Worm (Caenorhabditis elegans) whole organism, young adult: ENCODE results near the gene C05D12.7.
A peak's percentile ranks its signal among the peaks of the same experiment; 100 is the strongest.

Source experiments
- D2030.7 ChIP-seq: fragments of 200-800 bp; sonication (Bioruptor generic); IDR thresholded peaks from 2 replicates; pipeline ENCODE4 v1.3.6; 2022; ENCODE audit warnings: missing genetic modification reagents, missing genetic modification characterization, missing compliant biosample characterization
- F23B12.7 ChIP-seq: sonication (generic microtip); optimal IDR thresholded peaks from 2 replicates; lab custom pipeline; 2017; ENCODE audit warnings: missing genetic modification characterization, mild to moderate bottlenecking, missing compliant biosample characterization, antibody characterized with exemption, moderate library complexity; ENCODE audit not compliant: insufficient read depth
- F39B2.1 ChIP-seq: fragments of 200-800 bp; sonication (Bioruptor generic); IDR thresholded peaks from 2 replicates; pipeline ENCODE4 v1.3.6; 2022; ENCODE audit warnings: missing genetic modification reagents, missing genetic modification characterization, missing compliant biosample characterization
- F55B11.4 ChIP-seq: sonication (generic microtip); optimal IDR thresholded peaks from 2 replicates; lab custom pipeline; 2016; ENCODE audit warnings: missing compliant biosample characterization, missing genetic modification characterization, borderline replicate concordance; ENCODE audit not compliant: insufficient read depth
- Y56A3A.18 ChIP-seq: fragments of 200-800 bp; sonication (Bioruptor generic); IDR thresholded peaks from 2 replicates; pipeline ENCODE4 v1.3.6; 2022; ENCODE audit warnings: missing genetic modification reagents, missing genetic modification characterization, missing compliant biosample characterization
- ama-1 ChIP-seq, 3 experiments: fragments of 150-350 bp in 1 of 3; sonication (generic microtip) in 2 of 3; optimal IDR thresholded peaks; 2 replicates each; lab custom pipeline; 2014 to 2018; ENCODE audit warnings: missing biosample characterization in 2 of 3, missing genetic modification characterization in 2 of 3, missing genetic modification reagents in 2 of 3
- aptf-2 ChIP-seq: fragments of 200-800 bp; sonication (Bioruptor generic); conservative IDR thresholded peaks from 2 replicates; pipeline ENCODE4 v1.3.6; 2022; ENCODE audit warnings: missing genetic modification reagents, missing genetic modification characterization, missing compliant biosample characterization
- athp-1 ChIP-seq: sonication (generic microtip); optimal IDR thresholded peaks from 2 replicates; lab custom pipeline; 2017; ENCODE audit warnings: mild to moderate bottlenecking, missing genetic modification characterization, missing compliant biosample characterization
- ccch-3 ChIP-seq: fragments of 200-800 bp; sonication (Bioruptor generic); optimal IDR thresholded peaks from 2 replicates; lab custom pipeline; 2018; ENCODE audit warnings: mild to moderate bottlenecking, missing genetic modification characterization, missing compliant biosample characterization
- cebp-2 ChIP-seq: fragments of 200-800 bp; sonication (Bioruptor generic); IDR thresholded peaks from 2 replicates; pipeline ENCODE4 v1.3.6; 2022; ENCODE audit warnings: missing genetic modification characterization, missing compliant biosample characterization
- ceh-100 ChIP-seq: fragments of 200-800 bp; sonication (Bioruptor generic); IDR thresholded peaks from 2 replicates; pipeline ENCODE4 v1.3.6; 2022; ENCODE audit warnings: missing genetic modification reagents, missing genetic modification characterization, missing compliant biosample characterization
- ceh-27 ChIP-seq: fragments of 200-800 bp; sonication (Bioruptor generic); optimal IDR thresholded peaks from 2 replicates; lab custom pipeline; 2018; ENCODE audit warnings: mild to moderate bottlenecking, missing genetic modification characterization, moderate library complexity, missing compliant biosample characterization
- chd-7 ChIP-seq: sonication (generic microtip); optimal IDR thresholded peaks from 2 replicates; lab custom pipeline; 2016; ENCODE audit warnings: mild to moderate bottlenecking, missing genetic modification characterization, moderate library complexity, missing compliant biosample characterization
- die-1 ChIP-seq: sonication (generic microtip); optimal IDR thresholded peaks from 2 replicates; lab custom pipeline; 2016; ENCODE audit warnings: missing genotype, mild to moderate bottlenecking, missing genetic modification characterization, missing compliant biosample characterization
- egrh-3 ChIP-seq: fragments of 200-800 bp; sonication (Bioruptor generic); IDR thresholded peaks from 2 replicates; pipeline ENCODE4 v1.3.6; 2022; ENCODE audit warnings: missing genetic modification reagents, missing genetic modification characterization, missing compliant biosample characterization
- ekl-4 ChIP-seq: fragments of 200-800 bp; sonication (Bioruptor generic); IDR thresholded peaks from 2 replicates; pipeline ENCODE4 v1.3.6; 2022; ENCODE audit warnings: missing genetic modification reagents, missing genetic modification characterization, missing compliant biosample characterization
- fkh-3 ChIP-seq: sonication (generic microtip); optimal IDR thresholded peaks from 2 replicates; lab custom pipeline; 2016; ENCODE audit warnings: mild to moderate bottlenecking, missing genetic modification characterization, missing compliant biosample characterization
- let-607 ChIP-seq, 2 experiments: fragments of 200-800 bp in 1 of 2; sonication (Bioruptor generic) in 1 of 2; sonication (generic microtip) in 1 of 2; optimal IDR thresholded peaks; 2 replicates each; lab custom pipeline; 2016 to 2018; ENCODE audit warnings: mild to moderate bottlenecking in 2 of 2, missing compliant biosample characterization in 2 of 2, missing genetic modification characterization in 2 of 2, moderate library complexity in 2 of 2, missing genotype in 1 of 2
- lin-35 ChIP-seq, 3 experiments: fragments of 150-350 bp in 2 of 3; sonication (generic microtip) in 1 of 3; optimal IDR thresholded peaks; 2 replicates each; lab custom pipeline; 2014 to 2018; ENCODE audit warnings: missing biosample characterization in 3 of 3, missing genetic modification characterization in 3 of 3, missing genetic modification reagents in 3 of 3
- lin-40 ChIP-seq: sonication (generic microtip); optimal IDR thresholded peaks from 2 replicates; lab custom pipeline; 2016; ENCODE audit warnings: missing genetic modification characterization, mild to moderate bottlenecking, missing compliant biosample characterization, missing genotype, missing genetic modification reagents
- lsy-27 ChIP-seq: sonication (generic microtip); optimal IDR thresholded peaks from 2 replicates; lab custom pipeline; 2017; ENCODE audit warnings: missing genetic modification characterization, mild to moderate bottlenecking, missing compliant biosample characterization, antibody characterized with exemption, missing genotype, borderline replicate concordance; ENCODE audit not compliant: insufficient read depth
- madf-3 ChIP-seq: fragments of 200-800 bp; sonication (Bioruptor generic); IDR thresholded peaks from 2 replicates; pipeline ENCODE4 v1.3.6; 2022; ENCODE audit warnings: missing genetic modification reagents, missing genetic modification characterization, missing compliant biosample characterization
- madf-6 ChIP-seq: fragments of 200-800 bp; sonication (Bioruptor generic); IDR thresholded peaks from 2 replicates; pipeline ENCODE4 v1.3.6; 2022; ENCODE audit warnings: missing genetic modification reagents, missing genetic modification characterization, missing compliant biosample characterization
- mxl-1 ChIP-seq: sonication (generic microtip); optimal IDR thresholded peaks from 2 replicates; lab custom pipeline; 2016; ENCODE audit warnings: missing genetic modification characterization, missing compliant biosample characterization
- nfya-1 ChIP-seq: sonication (generic microtip); optimal IDR thresholded peaks from 2 replicates; lab custom pipeline; 2017; ENCODE audit warnings: antibody characterized with exemption, missing compliant biosample characterization, missing genetic modification characterization, borderline replicate concordance; ENCODE audit not compliant: insufficient read depth
- nhr-179 ChIP-seq: sonication (generic microtip); optimal IDR thresholded peaks from 2 replicates; lab custom pipeline; 2016; ENCODE audit warnings: mild to moderate bottlenecking, missing genetic modification characterization, missing compliant biosample characterization
- nhr-80 ChIP-seq: sonication (generic microtip); optimal IDR thresholded peaks from 2 replicates; lab custom pipeline; 2016; ENCODE audit warnings: missing genetic modification characterization, missing compliant biosample characterization
- rcor-1 ChIP-seq: fragments of 200-800 bp; sonication (Bioruptor generic); IDR thresholded peaks from 2 replicates; pipeline ENCODE4 v1.3.6; 2022; ENCODE audit warnings: missing genetic modification reagents, missing genetic modification characterization, missing compliant biosample characterization
- repo-1 ChIP-seq: sonication (generic microtip); optimal IDR thresholded peaks from 2 replicates; lab custom pipeline; 2017; ENCODE audit warnings: mild to moderate bottlenecking, missing genetic modification characterization, missing compliant biosample characterization
- snpc-1.3 ChIP-seq: sonication (generic microtip); optimal IDR thresholded peaks from 2 replicates; lab custom pipeline; 2017; ENCODE audit warnings: missing genetic modification characterization, mild to moderate bottlenecking, missing compliant biosample characterization, antibody characterized with exemption, moderate library complexity, missing genotype, missing genetic modification reagents; ENCODE audit not compliant: insufficient read depth
- zfh-2 ChIP-seq: fragments of 200-800 bp; sonication (Bioruptor generic); conservative IDR thresholded peaks from 2 replicates; pipeline ENCODE4 v1.3.6; 2022; ENCODE audit warnings: missing genetic modification reagents, missing genetic modification characterization, missing compliant biosample characterization
- ztf-18 ChIP-seq: sonication (generic microtip); optimal IDR thresholded peaks from 2 replicates; lab custom pipeline; 2016; ENCODE audit warnings: missing genotype, mild to moderate bottlenecking, missing genetic modification characterization, missing compliant biosample characterization
- ztf-6 ChIP-seq: fragments of 200-800 bp; sonication (Bioruptor generic); IDR thresholded peaks from 2 replicates; pipeline ENCODE4 v1.3.6; 2022; ENCODE audit warnings: missing genetic modification reagents, missing genetic modification characterization, missing compliant biosample characterization

The C05D12.7 gene

DNA sequence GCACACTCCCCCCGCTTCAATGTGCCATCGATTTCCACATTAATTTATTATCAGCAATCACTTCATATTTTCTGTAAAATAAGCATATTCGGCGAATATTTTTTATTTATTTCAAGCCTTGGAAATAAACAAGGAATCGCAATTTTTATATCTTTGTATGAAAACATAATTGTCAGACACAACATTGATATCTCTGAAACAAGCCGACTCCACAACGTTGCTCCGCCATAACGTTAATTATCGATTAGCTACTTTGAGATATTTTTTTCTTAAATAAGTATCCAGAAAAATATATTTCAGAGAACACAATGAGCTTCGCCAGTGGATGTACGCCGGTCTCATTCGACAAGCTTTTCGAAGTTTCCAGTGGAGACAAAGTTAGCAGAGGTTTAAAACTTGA is 34.0 kb downstream of the C05D12.7 start, which contains the start of gene adbp-1:
TSS of gene adbp-1 (plus strand) at position 301 of the 400 bp plus-strand sequence.
- TF ChIP-seq madf-6 (GFP tag; lab: Robert Waterston, UW) (0 out of 2 replicates have a peak, but pooled peaks have one; percentile 39), nfya-1 (tag; lab: Kevin White, UChicago) (no peak)

- TF ChIP-seq lsy-27 (tag; lab: Kevin White, UChicago): no peak
- TF ChIP-seq madf-3: no peak
- no peak for TF ChIP-seq lin-40
- no peak for TF ChIP-seq ekl-4 (GFP tag; lab: Robert Waterston, UW)
- no peak for TF ChIP-seq snpc-1.3 (tag; lab: Kevin White, UChicago)
- no peak for TF ChIP-seq cebp-2 (GFP tag; lab: Robert Waterston, UW)
- no peak for TF ChIP-seq chd-7
- no peak for TF ChIP-seq Y56A3A.18 (GFP tag; lab: Robert Waterston, UW)
- no peak for TF ChIP-seq F39B2.1
Measured at ce11 chrII:11444973-11445372, 35.1 kb downstream of the C05D12.7 start, which contains the start of gene W02B12.13. Gene W02B12.13 (plus strand): TSS chrII:11445273.

DNA sequence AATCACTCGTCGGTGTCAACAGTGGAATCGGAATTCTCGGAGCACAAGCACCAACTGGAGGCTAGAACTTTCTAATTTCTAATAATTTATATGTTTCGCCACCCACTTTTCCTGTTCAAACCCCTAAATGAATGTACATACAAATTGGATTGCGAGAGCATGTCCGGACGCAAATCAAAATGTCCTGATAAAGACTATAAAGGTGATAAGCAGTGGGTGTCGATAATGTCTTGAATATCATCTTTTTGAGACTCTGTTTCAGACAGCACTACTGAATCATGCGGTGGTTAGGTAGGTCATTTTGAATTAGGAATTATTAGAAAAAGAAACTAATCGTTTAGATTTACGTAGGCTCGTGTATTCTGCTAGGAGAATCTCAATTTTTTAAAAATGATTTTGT is 38.9 kb downstream of the C05D12.7 start, which contains the start of gene W02B12.1:
TSS of gene W02B12.1 (plus strand) at position 269 of the 400 bp plus-strand sequence.
- TF ChIP-seq nhr-179 (tag; lab: Kevin White, UChicago) (no peak), nhr-80 (tag; lab: Kevin White, UChicago) (peak; percentile 73)
- TF ChIP-seq, all 124 proteins: peak for 1

- TF ChIP-seq repo-1 (no peak), lin-35 (GFP tag; optimal IDR thresholded peaks at IDR 0.05; lab: Kevin White, UChicago) (peak in 1 of 3 experiments; percentile 3), mxl-1 (tag; lab: Kevin White, UChicago) (no peak)
Measured at ce11 chrII:11450882-11451281, 41.0 kb downstream of the C05D12.7 start.

DNA sequence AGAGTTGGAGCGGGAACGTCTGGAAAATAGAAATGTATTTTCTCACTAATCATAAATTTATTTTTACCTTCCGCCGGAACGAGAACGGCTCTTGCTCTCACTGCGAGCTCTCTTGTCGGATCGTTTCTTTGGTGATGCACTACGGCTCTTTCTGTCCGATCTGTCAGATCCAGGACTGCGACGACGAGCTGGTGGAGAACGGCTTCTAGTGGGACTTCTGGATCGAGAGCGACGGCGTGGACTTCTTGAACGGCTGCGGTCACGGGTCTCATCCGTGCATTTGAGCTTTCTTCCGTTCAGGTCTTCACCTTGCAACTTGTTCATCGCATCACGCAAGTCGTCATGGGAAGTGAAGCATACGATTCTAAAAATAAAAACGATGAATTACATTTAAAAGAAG is 41.9 kb downstream of the C05D12.7 start:
- TF ChIP-seq ceh-100 (GFP tag; lab: Robert Waterston, UW): no peak
- TF ChIP-seq F39B2.1: no peak
- peak; percentile 2 for TF ChIP-seq fkh-3 (tag; lab: Kevin White, UChicago)
- TF ChIP-seq D2030.7 (GFP tag; lab: Robert Waterston, UW): no peak
- TF ChIP-seq ztf-18 (tag; lab: Kevin White, UChicago): no peak
- no peak for TF ChIP-seq snpc-1.3 (tag; lab: Kevin White, UChicago)
- no peak for TF ChIP-seq ceh-27
- no peak for TF ChIP-seq rcor-1 (GFP tag; lab: Robert Waterston, UW)
- no peak for TF ChIP-seq F23B12.7 (tag; lab: Kevin White, UChicago)
- TF ChIP-seq egrh-3 (GFP tag; lab: Robert Waterston, UW): peak; percentile 28; the same call in 1 of the 2 replicates
- TF ChIP-seq zfh-2: peak; percentile 78
- TF ChIP-seq die-1: no peak
- TF ChIP-seq ama-1 (optimal IDR thresholded peaks at IDR 0.05; lab: Kevin White, UChicago): no peak
- no peak for TF ChIP-seq ama-1 (GFP tag; optimal IDR thresholded peaks at IDR 0.05; lab: Kevin White, UChicago)
- no peak for TF ChIP-seq F55B11.4
- TF ChIP-seq ccch-3 (GFP tag; lab: Kevin White, UChicago): no peak
- TF ChIP-seq let-607 (tag; optimal IDR thresholded peaks at IDR 0.05; lab: Kevin White, UChicago): no peak
- no peak for TF ChIP-seq ztf-6
- TF ChIP-seq aptf-2 (GFP tag; lab: Robert Waterston, UW): no peak
- no peak for TF ChIP-seq athp-1 (tag; lab: Kevin White, UChicago)
